Worm (Caenorhabditis elegans) whole organism, L3 larva: ENCODE measurements around the gene degl-1.

Experiments used
- aly-2 ChIP-seq: fragments of 150-350 bp; optimal IDR thresholded peaks from 2 replicates; lab custom pipeline; 2014; ENCODE audit warnings: missing biosample characterization, missing genetic modification characterization
- nhr-43 ChIP-seq: sonication (generic microtip); optimal IDR thresholded peaks from 2 replicates; lab custom pipeline; 2016; ENCODE audit warnings: mild to moderate bottlenecking, missing genetic modification characterization, missing compliant biosample characterization; ENCODE audit not compliant: poor library complexity, severe bottlenecking

The degl-1 gene

ce11 chrIV:14728225-14728624 lies 43.0 kb downstream of the degl-1 start, which contains the start of gene Y57G11C.42:
TSS of gene Y57G11C.42 (plus strand) at chrIV:14728525.
- TF ChIP-seq aly-2 (tag; lab: Kevin White, UChicago) (no peak), nhr-43 (tag; lab: Kevin White, UChicago) (no peak)
- TF ChIP-seq, all 47 proteins: peak for 0
